Fruit fly (Drosophila melanogaster) whole organism, embryonic: ENCODE results near the gene CG3448.

Source experiments
- Aef1 ChIP-seq: fragments of 200-800 bp; sonication (Bioruptor generic); IDR thresholded peaks from 3 replicates; pipeline ENCODE4 v1.3.6; 2022; ENCODE audit warnings: missing biosample characterization, missing genetic modification characterization
- CG10209 ChIP-seq: fragments of 200-800 bp; sonication (Bioruptor generic); optimal IDR thresholded peaks from 3 replicates; lab custom pipeline; 2017; ENCODE audit warnings: missing biosample characterization, mild to moderate bottlenecking, missing genetic modification characterization, missing genetic modification reagents
- CG1024 ChIP-seq: fragments of 200-800 bp; sonication (Bioruptor generic); IDR thresholded peaks from 2 replicates; pipeline ENCODE4 v1.3.6; 2022; ENCODE audit warnings: missing biosample characterization, missing genetic modification characterization
- CG11093 ChIP-seq: fragments of 200-800 bp; sonication (Bioruptor generic); IDR thresholded peaks from 3 replicates; pipeline ENCODE4 v1.3.6; 2022; ENCODE audit warnings: missing biosample characterization, missing genetic modification characterization
- CG11695 ChIP-seq: fragments of 200-800 bp; sonication (Bioruptor generic); IDR thresholded peaks from 3 replicates; pipeline ENCODE4 v1.3.6; 2022; ENCODE audit warnings: missing biosample characterization, missing genetic modification characterization
- CG18262 ChIP-seq: fragments of 200-800 bp; optimal IDR thresholded peaks from 3 replicates; lab custom pipeline; 2019; ENCODE audit warnings: missing biosample characterization, mild to moderate bottlenecking, missing genetic modification characterization, moderate library complexity
- CG18476 ChIP-seq: fragments of 200-800 bp; sonication (Bioruptor generic); optimal IDR thresholded peaks from 2 replicates; lab custom pipeline; 2016; ENCODE audit warnings: missing biosample characterization, mild to moderate bottlenecking, missing genetic modification characterization
- CG2199 ChIP-seq: fragments of 200-800 bp; sonication (Bioruptor generic); IDR thresholded peaks from 3 replicates; pipeline ENCODE4 v1.3.6; 2022; ENCODE audit warnings: missing biosample characterization, missing genetic modification characterization
- CG2712 ChIP-seq: fragments of 200-800 bp; optimal IDR thresholded peaks from 3 replicates; lab custom pipeline; 2019; ENCODE audit warnings: missing biosample characterization, mild to moderate bottlenecking, missing genetic modification characterization, moderate library complexity
- CG30020 ChIP-seq: fragments of 200-800 bp; optimal IDR thresholded peaks from 2 replicates; lab custom pipeline; 2019; ENCODE audit warnings: missing biosample characterization, mild to moderate bottlenecking, missing genetic modification characterization, moderate library complexity
- CG31365 ChIP-seq: fragments of 200-800 bp; sonication (Bioruptor generic); optimal IDR thresholded peaks from 2 replicates; lab custom pipeline; 2018; ENCODE audit warnings: missing biosample characterization, mild to moderate bottlenecking, missing genetic modification characterization
- CG3163 ChIP-seq: fragments of 200-800 bp; sonication (Bioruptor generic); optimal IDR thresholded peaks from 3 replicates; lab custom pipeline; 2016; ENCODE audit warnings: missing biosample characterization, missing genetic modification characterization
- CG4328 ChIP-seq: fragments of 200-800 bp; sonication (Bioruptor generic); optimal IDR thresholded peaks from 3 replicates; lab custom pipeline; 2017; ENCODE audit warnings: missing biosample characterization, missing genetic modification reagents, missing genetic modification characterization
- CG7271 ChIP-seq: fragments of 200-800 bp; sonication (Bioruptor generic); optimal IDR thresholded peaks from 2 replicates; lab custom pipeline; 2018; ENCODE audit warnings: missing biosample characterization, mild to moderate bottlenecking, missing genetic modification characterization, moderate library complexity
- CG7357 ChIP-seq: fragments of 200-800 bp; sonication (Bioruptor generic); IDR thresholded peaks from 3 replicates; pipeline ENCODE4 v1.3.6; 2022; ENCODE audit warnings: missing biosample characterization, missing genetic modification characterization
- CG8944 ChIP-seq: fragments of 200-800 bp; sonication (Bioruptor generic); optimal IDR thresholded peaks from 3 replicates; lab custom pipeline; 2016; ENCODE audit warnings: missing biosample characterization, missing genetic modification characterization
- CG9437 ChIP-seq: fragments of 200-800 bp; sonication (Bioruptor generic); optimal IDR thresholded peaks from 2 replicates; lab custom pipeline; 2018; ENCODE audit warnings: missing biosample characterization, mild to moderate bottlenecking, missing genetic modification characterization
- CoRest ChIP-seq: fragments of 200-800 bp; sonication (Bioruptor generic); optimal IDR thresholded peaks from 3 replicates; lab custom pipeline; 2018; ENCODE audit warnings: missing biosample characterization, mild to moderate bottlenecking, missing genetic modification characterization, moderate library complexity
- CrebB ChIP-seq: fragments of 200-800 bp; sonication (Bioruptor generic); optimal IDR thresholded peaks from 3 replicates; lab custom pipeline; 2018; ENCODE audit warnings: missing biosample characterization, mild to moderate bottlenecking, missing genetic modification characterization
- Dad ChIP-seq: fragments of 200-800 bp; sonication (Bioruptor generic); optimal IDR thresholded peaks from 3 replicates; lab custom pipeline; 2016; ENCODE audit warnings: missing biosample characterization, missing genetic modification characterization
- Deaf1 ChIP-seq: fragments of 200-800 bp; optimal IDR thresholded peaks from 3 replicates; lab custom pipeline; 2019; ENCODE audit warnings: missing biosample characterization, mild to moderate bottlenecking, missing genetic modification characterization, moderate library complexity
- Dref ChIP-seq: fragments of 200-800 bp; sonication (Bioruptor generic); IDR thresholded peaks from 2 replicates; pipeline ENCODE4 v1.3.6; 2022; ENCODE audit warnings: missing biosample characterization, missing genetic modification characterization
- HHEX ChIP-seq: fragments of 200-800 bp; sonication (Bioruptor generic); optimal IDR thresholded peaks from 3 replicates; lab custom pipeline; 2017; ENCODE audit warnings: missing biosample characterization, mild to moderate bottlenecking, missing genetic modification characterization, missing genetic modification reagents
- HLH3B ChIP-seq: fragments of 200-800 bp; sonication (Bioruptor generic); IDR thresholded peaks from 2 replicates; pipeline ENCODE4 v1.3.6; 2022; ENCODE audit warnings: missing biosample characterization, missing genetic modification characterization
- Hey ChIP-seq: fragments of 200-800 bp; sonication (Bioruptor generic); optimal IDR thresholded peaks from 3 replicates; lab custom pipeline; 2018; ENCODE audit warnings: missing biosample characterization, mild to moderate bottlenecking, missing genetic modification characterization
- Hmx ChIP-seq: fragments of 200-800 bp; sonication (Bioruptor generic); optimal IDR thresholded peaks from 2 replicates; lab custom pipeline; 2016; ENCODE audit warnings: missing biosample characterization, missing genetic modification characterization
- Nf-YA ChIP-seq: fragments of 200-800 bp; sonication (Bioruptor generic); IDR thresholded peaks from 2 replicates; pipeline ENCODE4 v1.3.6; 2022; ENCODE audit warnings: missing biosample characterization, missing genetic modification characterization
- Oli ChIP-seq: fragments of 200-800 bp; sonication (Bioruptor generic); optimal IDR thresholded peaks from 2 replicates; lab custom pipeline; 2018; ENCODE audit warnings: missing biosample characterization, mild to moderate bottlenecking, missing genetic modification characterization, moderate library complexity
- Optix ChIP-seq: fragments of 200-800 bp; sonication (Bioruptor generic); IDR thresholded peaks from 3 replicates; pipeline ENCODE4 v1.3.6; 2022; ENCODE audit warnings: missing biosample characterization, missing genetic modification characterization
- Pdp1 ChIP-seq, 2 experiments: fragments of 200-800 bp; sonication (Bioruptor generic); optimal IDR thresholded peaks; 3 replicates each; lab custom pipeline; 2016; ENCODE audit warnings: missing biosample characterization in 2 of 2, missing genetic modification characterization in 2 of 2, mild to moderate bottlenecking in 1 of 2, moderate library complexity in 1 of 2
- Poxn ChIP-seq: fragments of 200-800 bp; sonication (Bioruptor generic); IDR thresholded peaks from 2 replicates; pipeline ENCODE4 v1.3.6; 2022; ENCODE audit warnings: missing biosample characterization, missing genetic modification characterization
- Sry-β ChIP-seq: fragments of 200-800 bp; sonication (Bioruptor generic); optimal IDR thresholded peaks from 2 replicates; lab custom pipeline; 2018; ENCODE audit warnings: missing biosample characterization, mild to moderate bottlenecking, missing genetic modification characterization, moderate library complexity
- YL-1 ChIP-seq: fragments of 200-800 bp; sonication (Bioruptor generic); optimal IDR thresholded peaks from 3 replicates; lab custom pipeline; 2017; ENCODE audit warnings: missing biosample characterization, mild to moderate bottlenecking, missing genetic modification characterization
- cas ChIP-seq: fragments of 200-800 bp; sonication (Bioruptor generic); IDR thresholded peaks from 2 replicates; pipeline ENCODE4 v1.3.6; 2022; ENCODE audit warnings: missing biosample characterization, missing genetic modification characterization
- chinmo ChIP-seq: fragments of 200-800 bp; sonication (Bioruptor generic); IDR thresholded peaks from 4 replicates; pipeline ENCODE4 v1.3.6; 2022; ENCODE audit warnings: missing biosample characterization, missing genetic modification characterization; ENCODE audit not compliant: partially characterized antibody
- dimm ChIP-seq: fragments of 200-800 bp; sonication (Bioruptor generic); IDR thresholded peaks from 2 replicates; pipeline ENCODE4 v1.3.6; 2022; ENCODE audit warnings: missing biosample characterization, missing genetic modification characterization
- emc ChIP-seq: fragments of 200-800 bp; sonication (Bioruptor generic); optimal IDR thresholded peaks from 2 replicates; lab custom pipeline; 2016; ENCODE audit warnings: missing biosample characterization, missing genetic modification characterization
- exex ChIP-seq: fragments of 200-800 bp; sonication (Bioruptor generic); optimal IDR thresholded peaks from 4 replicates; lab custom pipeline; 2018; ENCODE audit warnings: missing biosample characterization, mild to moderate bottlenecking, missing genetic modification characterization, moderate library complexity
- gcm ChIP-seq: fragments of 200-800 bp; sonication (Bioruptor generic); optimal IDR thresholded peaks from 2 replicates; lab custom pipeline; 2019; ENCODE audit warnings: missing biosample characterization, mild to moderate bottlenecking, missing genetic modification characterization, moderate library complexity
- hth ChIP-seq: fragments of >200 bp; optimal IDR thresholded peaks from 2 replicates; lab custom pipeline; 2017; ENCODE audit warnings: inconsistent platforms
- luna ChIP-seq: fragments of 200-800 bp; sonication (Bioruptor generic); optimal IDR thresholded peaks from 2 replicates; lab custom pipeline; 2016; ENCODE audit warnings: missing biosample characterization, missing genetic modification characterization
- nerfin-2 ChIP-seq: fragments of 200-800 bp; sonication (Bioruptor generic); IDR thresholded peaks from 2 replicates; pipeline ENCODE4 v1.3.6; 2022; ENCODE audit warnings: missing biosample characterization, missing genetic modification characterization; ENCODE audit not compliant: partially characterized antibody
- odd ChIP-seq: fragments of 200-800 bp; sonication (Bioruptor generic); optimal IDR thresholded peaks from 2 replicates; lab custom pipeline; 2017; ENCODE audit warnings: missing biosample characterization, mild to moderate bottlenecking, missing genetic modification characterization
- onecut ChIP-seq: fragments of 200-800 bp; sonication (Bioruptor generic); IDR thresholded peaks from 2 replicates; pipeline ENCODE4 v1.3.6; 2022; ENCODE audit warnings: missing biosample characterization, missing genetic modification characterization
- repo ChIP-seq: fragments of 200-800 bp; sonication (Bioruptor generic); optimal IDR thresholded peaks from 2 replicates; lab custom pipeline; 2016; ENCODE audit warnings: missing biosample characterization, missing genetic modification characterization
- salm ChIP-seq: fragments of 200-800 bp; sonication (Bioruptor generic); optimal IDR thresholded peaks from 2 replicates; lab custom pipeline; 2018; ENCODE audit warnings: missing biosample characterization, mild to moderate bottlenecking, missing genetic modification characterization
- sd ChIP-seq: fragments of 200-800 bp; sonication (Bioruptor generic); optimal IDR thresholded peaks from 3 replicates; lab custom pipeline; 2018; ENCODE audit warnings: missing biosample characterization, mild to moderate bottlenecking, missing genetic modification characterization, moderate library complexity
- sima ChIP-seq: fragments of 200-800 bp; sonication (Bioruptor generic); optimal IDR thresholded peaks from 2 replicates; lab custom pipeline; 2016; ENCODE audit warnings: missing biosample characterization, missing genetic modification characterization
- sob ChIP-seq: fragments of 200-800 bp; sonication (Bioruptor generic); IDR thresholded peaks from 2 replicates; pipeline ENCODE4 v1.3.6; 2022; ENCODE audit warnings: missing biosample characterization, missing genetic modification characterization
- ttk ChIP-seq: fragments of 200-800 bp; sonication (Bioruptor generic); IDR thresholded peaks from 2 replicates; pipeline ENCODE4 v2.1.2; 2022; ENCODE audit warnings: missing biosample characterization, missing genetic modification characterization
- tup ChIP-seq: fragments of 200-800 bp; sonication (Bioruptor generic); optimal IDR thresholded peaks from 2 replicates; lab custom pipeline; 2016; ENCODE audit warnings: missing biosample characterization, mild to moderate bottlenecking, missing genetic modification characterization, moderate library complexity
- yki ChIP-seq: fragments of >200 bp; optimal IDR thresholded peaks from 3 replicates; lab custom pipeline; 2018
- zen ChIP-seq: fragments of 200-800 bp; sonication (Bioruptor generic); optimal IDR thresholded peaks from 3 replicates; lab custom pipeline; 2018; ENCODE audit warnings: missing biosample characterization, mild to moderate bottlenecking, missing genetic modification characterization, moderate library complexity

The CG3448 gene

dm6 chr3L:9447239-9447777 lies 4.1 kb downstream of the CG3448 start (continued):
- no peak for TF ChIP-seq CG30020
- TF ChIP-seq CG8944 (GFP tag; lab: Kevin White, UChicago) = no peak
- peak; percentile 62; the same call in 2 of the 3 replicates for TF ChIP-seq Aef1 (GFP tag; lab: Robert Waterston, UW)
- peak; percentile 73 for TF ChIP-seq zen (tag; lab: Kevin White, UChicago)
- no peak for TF ChIP-seq CG11695
- TF ChIP-seq hth = no peak
- TF ChIP-seq HHEX = peak; percentile 21
- no peak for TF ChIP-seq yki (lab: Kevin White, UChicago)
- no peak for TF ChIP-seq CG2712
- TF ChIP-seq CG11093 (GFP tag; lab: Robert Waterston, UW) = no peak
- no peak for TF ChIP-seq Poxn (GFP tag; lab: Robert Waterston, UW)
- TF ChIP-seq Optix (GFP tag; lab: Robert Waterston, UW) = no peak
- TF ChIP-seq Oli (tag; lab: Kevin White, UChicago) = no peak
- 0 out of 3 replicates have a peak, but pooled peaks have one; percentile 8 for TF ChIP-seq CG2199 (GFP tag; lab: Robert Waterston, UW)
- TF ChIP-seq CG4328 (GFP tag; lab: Kevin White, UChicago) = no peak
- TF ChIP-seq Sry-β = no peak
- TF ChIP-seq sima (GFP tag; lab: Kevin White, UChicago) = no peak
- TF ChIP-seq luna = no peak
- no peak for TF ChIP-seq CG10209
- no peak for TF ChIP-seq HLH3B (GFP tag; lab: Robert Waterston, UW)
- TF ChIP-seq onecut (GFP tag; lab: Robert Waterston, UW) = no peak
- no peak for TF ChIP-seq CG1024
- no peak for TF ChIP-seq Nf-YA (GFP tag; lab: Robert Waterston, UW)
- no peak for TF ChIP-seq Deaf1 (tag; lab: Kevin White, UChicago)
- no peak for TF ChIP-seq Hey
- TF ChIP-seq chinmo (GFP tag; lab: Robert Waterston, UW) = peak; percentile 78; the same call in 2 of the 4 replicates
- no peak for TF ChIP-seq Hmx (GFP tag; lab: Kevin White, UChicago)
- no peak for TF ChIP-seq CrebB (tag; lab: Kevin White, UChicago)
- TF ChIP-seq cas (GFP tag; lab: Robert Waterston, UW) = no peak
- TF ChIP-seq gcm (GFP tag; lab: Kevin White, UChicago) = no peak
- no peak for TF ChIP-seq Dad (GFP tag; lab: Kevin White, UChicago)
- TF ChIP-seq CG7357 = no peak
- no peak for TF ChIP-seq sob (GFP tag; lab: Robert Waterston, UW)
- no peak for TF ChIP-seq CG9437 (GFP tag; lab: Kevin White, UChicago)

dm6 chr3L:9446731-9447238 lies 4.6 kb downstream of the CG3448 start, which contains the start of gene CG3529:
Gene CG3529 (plus strand): TSS chr3L:9446864.
- TF ChIP-seq dimm (GFP tag; lab: Robert Waterston, UW) (no peak), CG18476 (GFP tag; lab: Kevin White, UChicago) (no peak), Dref (GFP tag; lab: Robert Waterston, UW) (no peak), odd (GFP tag; lab: Kevin White, UChicago) (peak; percentile 18), CG7271 (tag; lab: Kevin White, UChicago) (no peak), nerfin-2 (GFP tag; lab: Robert Waterston, UW) (0 out of 2 replicates have a peak, but pooled peaks have one; percentile 26), YL-1 (GFP tag; lab: Kevin White, UChicago) (peak; percentile 66), CG31365 (tag; lab: Kevin White, UChicago) (no peak), CoRest (peak; percentile 49), emc (GFP tag; lab: Kevin White, UChicago) (no peak), salm (no peak), CG3163 (no peak), exex (tag; lab: Kevin White, UChicago) (no peak), Pdp1 (GFP tag; optimal IDR thresholded peaks at IDR 0.05; lab: Kevin White, UChicago) (peak in 1 of 2 experiments; percentile 16), sd (tag; lab: Kevin White, UChicago) (no peak), tup (GFP tag; lab: Kevin White, UChicago) (no peak), CG18262 (tag; lab: Kevin White, UChicago) (peak; percentile 18), ttk (GFP tag; lab: Robert Waterston, UW) (peak; percentile 23; the same call in 1 of the 2 replicates), repo (GFP tag; lab: Kevin White, UChicago) (peak; percentile 25)
